Worm (Caenorhabditis elegans) whole organism, L4 larva: ENCODE results near the gene C31E10.5.

Source experiments
- D1046.2 ChIP-seq: fragments of 200-800 bp; sonication (Bioruptor generic); IDR thresholded peaks from 2 replicates; pipeline ENCODE4 v1.3.6; 2022; ENCODE audit warnings: missing genetic modification characterization, missing compliant biosample characterization
- F37D6.2 ChIP-seq: sonication (generic microtip); optimal IDR thresholded peaks from 2 replicates; lab custom pipeline; 2016; ENCODE audit warnings: mild to moderate bottlenecking, missing genetic modification characterization, missing compliant biosample characterization
- F44E2.7 ChIP-seq: fragments of 200-800 bp; sonication (Bioruptor generic); IDR thresholded peaks from 2 replicates; pipeline ENCODE4 v2.1.2; 2022; ENCODE audit warnings: missing genetic modification characterization, missing compliant biosample characterization
- F49E8.2 ChIP-seq: sonication (generic microtip); optimal IDR thresholded peaks from 2 replicates; lab custom pipeline; 2016; ENCODE audit warnings: missing compliant biosample characterization, mild to moderate bottlenecking, missing genetic modification characterization, borderline replicate concordance
- R02D3.7 ChIP-seq: fragments of 150-350 bp; sonication (generic microtip); optimal IDR thresholded peaks from 3 replicates; lab custom pipeline; 2014; ENCODE audit warnings: missing biosample characterization, missing genetic modification characterization
- T20F7.1 ChIP-seq: fragments of 200-800 bp; sonication (Bioruptor generic); optimal IDR thresholded peaks from 2 replicates; lab custom pipeline; 2018; ENCODE audit warnings: mild to moderate bottlenecking, missing genetic modification characterization, missing compliant biosample characterization
- T26A8.4 ChIP-seq: fragments of 200-800 bp; sonication (Bioruptor generic); IDR thresholded peaks from 2 replicates; pipeline ENCODE4 v1.3.6; 2022; ENCODE audit warnings: missing genetic modification characterization, missing compliant biosample characterization
- Y48G9A.11 ChIP-seq: fragments of 200-800 bp; sonication (Bioruptor generic); IDR thresholded peaks from 2 replicates; pipeline ENCODE4 v1.3.6; 2022; ENCODE audit warnings: missing genetic modification reagents, missing genetic modification characterization, missing compliant biosample characterization
- Y5F2A.4 ChIP-seq: fragments of 200-800 bp; sonication (Bioruptor generic); optimal IDR thresholded peaks from 2 replicates; lab custom pipeline; 2018; ENCODE audit warnings: mild to moderate bottlenecking, missing genetic modification characterization, missing compliant biosample characterization
- aha-1 ChIP-seq: fragments of 150-350 bp; peaks from one replicate; lab custom pipeline; 2014; ENCODE audit warnings: missing biosample characterization, missing genetic modification characterization
- aly-2 ChIP-seq: sonication (generic microtip); optimal IDR thresholded peaks from 2 replicates; lab custom pipeline; 2018; ENCODE audit warnings: missing biosample characterization, missing genetic modification characterization
- ama-1 ChIP-seq: fragments of 150-350 bp; optimal IDR thresholded peaks from 2 replicates; lab custom pipeline; 2014; ENCODE audit warnings: inconsistent platforms, mixed read lengths
- attf-4 ChIP-seq: sonication (generic microtip); optimal IDR thresholded peaks from 3 replicates; lab custom pipeline; 2017; ENCODE audit warnings: missing biosample characterization, missing genetic modification characterization
- ceh-32 ChIP-seq: sonication (generic microtip); optimal IDR thresholded peaks from 2 replicates; lab custom pipeline; 2016; ENCODE audit warnings: mild to moderate bottlenecking, missing genetic modification characterization, missing compliant biosample characterization; ENCODE audit not compliant: poor library complexity
- ceh-44 ChIP-seq: fragments of 200-800 bp; sonication (Bioruptor generic); IDR thresholded peaks from 2 replicates; pipeline ENCODE4 v1.3.6; 2022; ENCODE audit warnings: missing genetic modification reagents, missing genetic modification characterization, missing compliant biosample characterization
- cey-2 ChIP-seq: sonication (generic microtip); optimal IDR thresholded peaks from 3 replicates; lab custom pipeline; 2017; ENCODE audit warnings: missing genetic modification characterization, mild to moderate bottlenecking, missing compliant biosample characterization, antibody characterized with exemption, borderline replicate concordance; ENCODE audit not compliant: insufficient read depth
- daf-12 ChIP-seq: fragments of 150-350 bp; optimal IDR thresholded peaks from 2 replicates; lab custom pipeline; 2014; ENCODE audit warnings: missing biosample characterization, missing genetic modification reagents, missing genetic modification characterization
- daf-16 ChIP-seq, 3 experiments: sonication (generic microtip); optimal IDR thresholded peaks; 2 replicates each; lab custom pipeline; 2016 to 2017; ENCODE audit warnings: missing genetic modification characterization in 3 of 3, missing genetic modification reagents in 3 of 3, mild to moderate bottlenecking in 2 of 3, missing compliant biosample characterization in 2 of 3, missing biosample characterization in 1 of 3, moderate library complexity in 1 of 3
- daf-19 ChIP-seq: fragments of 200-800 bp; sonication (Bioruptor generic); conservative IDR thresholded peaks from 2 replicates; pipeline ENCODE4 v1.3.6; 2022; ENCODE audit warnings: missing genetic modification characterization, missing compliant biosample characterization
- daf-8 ChIP-seq: fragments of 200-800 bp; sonication (Bioruptor generic); IDR thresholded peaks from 2 replicates; pipeline ENCODE4 v1.3.6; 2022; ENCODE audit warnings: missing genetic modification characterization, missing compliant biosample characterization
- dmd-8 ChIP-seq: fragments of 200-800 bp; sonication (Bioruptor generic); IDR thresholded peaks from 2 replicates; pipeline ENCODE4 v1.3.6; 2022; ENCODE audit warnings: missing genetic modification characterization, missing compliant biosample characterization
- hif-1 ChIP-seq, 2 experiments: sonication (generic microtip); optimal IDR thresholded peaks; 2 replicates each; lab custom pipeline; 2016 to 2017; ENCODE audit warnings: missing compliant biosample characterization in 2 of 2, missing genetic modification characterization in 2 of 2, missing genetic modification reagents in 2 of 2, missing genotype in 2 of 2, mild to moderate bottlenecking in 1 of 2
- hlh-11 ChIP-seq: fragments of 200-800 bp; sonication (Bioruptor generic); optimal IDR thresholded peaks from 2 replicates; lab custom pipeline; 2018; ENCODE audit warnings: mild to moderate bottlenecking, missing genetic modification characterization, missing compliant biosample characterization
- hlh-30 ChIP-seq: sonication (generic microtip); optimal IDR thresholded peaks from 2 replicates; lab custom pipeline; 2017; ENCODE audit warnings: antibody characterized with exemption, mild to moderate bottlenecking, missing genetic modification characterization, missing compliant biosample characterization; ENCODE audit not compliant: insufficient read depth
- hmg-1.1 ChIP-seq: fragments of 200-800 bp; sonication (Bioruptor generic); IDR thresholded peaks from 2 replicates; pipeline ENCODE4 v1.3.6; 2022; ENCODE audit warnings: missing genetic modification reagents, missing genetic modification characterization, missing compliant biosample characterization
- lin-13 ChIP-seq: fragments of 150-350 bp; optimal IDR thresholded peaks from 2 replicates; lab custom pipeline; 2014; ENCODE audit warnings: missing biosample characterization, missing genetic modification reagents, missing genetic modification characterization
- lin-29 ChIP-seq: fragments of 200-800 bp; sonication (Bioruptor generic); IDR thresholded peaks from 2 replicates; pipeline ENCODE4 v1.3.6; 2022; ENCODE audit warnings: missing genetic modification reagents, missing genetic modification characterization, missing compliant biosample characterization
- lin-38 ChIP-seq: fragments of 200-800 bp; sonication (Bioruptor generic); IDR thresholded peaks from 2 replicates; pipeline ENCODE4 v1.3.6; 2022; ENCODE audit warnings: missing genetic modification reagents, missing genetic modification characterization, missing compliant biosample characterization
- lsy-2 ChIP-seq, 2 experiments: fragments of 150-350 bp in 1 of 2; sonication (generic microtip) in 1 of 2; optimal IDR thresholded peaks; 2 replicates each; lab custom pipeline; 2014 to 2017; ENCODE audit warnings: missing biosample characterization in 2 of 2, missing genetic modification characterization in 2 of 2
- mdl-1 ChIP-seq, 2 experiments: fragments of 150-350 bp in 1 of 2; sonication (generic microtip) in 1 of 2; optimal IDR thresholded peaks; 2 replicates each; lab custom pipeline; 2014 to 2017; ENCODE audit warnings: missing biosample characterization in 2 of 2, missing genetic modification characterization in 2 of 2
- mxl-3 ChIP-seq: fragments of 200-800 bp; sonication (Bioruptor generic); optimal IDR thresholded peaks from 2 replicates; lab custom pipeline; 2018; ENCODE audit warnings: mild to moderate bottlenecking, missing genetic modification characterization, missing compliant biosample characterization
- nhr-11 ChIP-seq: fragments of 150-350 bp; optimal IDR thresholded peaks from 2 replicates; lab custom pipeline; 2014; ENCODE audit warnings: missing biosample characterization, missing genetic modification characterization
- nhr-111 ChIP-seq: fragments of 200-800 bp; sonication (Bioruptor generic); optimal IDR thresholded peaks from 2 replicates; lab custom pipeline; 2018; ENCODE audit warnings: mild to moderate bottlenecking, missing genetic modification characterization, missing compliant biosample characterization
- nhr-25 ChIP-seq: sonication (generic microtip); optimal IDR thresholded peaks from 2 replicates; lab custom pipeline; 2017; ENCODE audit warnings: missing genetic modification characterization, mild to moderate bottlenecking, missing compliant biosample characterization, antibody characterized with exemption, moderate library complexity, borderline replicate concordance; ENCODE audit not compliant: insufficient read depth
- nhr-28 ChIP-seq: fragments of 150-350 bp; optimal IDR thresholded peaks from 2 replicates; lab custom pipeline; 2014; ENCODE audit warnings: missing biosample characterization, missing genetic modification characterization
- nhr-48 ChIP-seq: sonication (generic microtip); optimal IDR thresholded peaks from 2 replicates; lab custom pipeline; 2016; ENCODE audit warnings: mild to moderate bottlenecking, missing genetic modification characterization, missing compliant biosample characterization
- nhr-6 ChIP-seq: fragments of 150-350 bp; optimal IDR thresholded peaks from 2 replicates; lab custom pipeline; 2014; ENCODE audit warnings: missing biosample characterization, missing genetic modification characterization
- nhr-76 ChIP-seq: fragments of 150-350 bp; optimal IDR thresholded peaks from 2 replicates; lab custom pipeline; 2014; ENCODE audit warnings: missing biosample characterization, missing genetic modification characterization
- php-3 ChIP-seq: fragments of 200-800 bp; sonication (Bioruptor generic); IDR thresholded peaks from 2 replicates; pipeline ENCODE4 v1.3.6; 2022; ENCODE audit warnings: missing genetic modification reagents, missing genetic modification characterization, missing compliant biosample characterization
- rbr-2 ChIP-seq: sonication (generic microtip); optimal IDR thresholded peaks from 2 replicates; lab custom pipeline; 2016; ENCODE audit warnings: missing genotype, missing genetic modification characterization, missing compliant biosample characterization
- saeg-2 ChIP-seq: fragments of 200-800 bp; sonication (Bioruptor generic); IDR thresholded peaks from 2 replicates; pipeline ENCODE4 v1.3.6; 2022; ENCODE audit warnings: missing genetic modification reagents, missing genetic modification characterization, missing compliant biosample characterization
- sdz-12 ChIP-seq: fragments of 200-800 bp; sonication (Bioruptor generic); optimal IDR thresholded peaks from 2 replicates; lab custom pipeline; 2018; ENCODE audit warnings: mild to moderate bottlenecking, missing genetic modification characterization, missing compliant biosample characterization
- skn-1 ChIP-seq: fragments of 150-350 bp; optimal IDR thresholded peaks from 2 replicates; lab custom pipeline; 2014; ENCODE audit warnings: missing biosample characterization, missing genetic modification characterization
- snpc-4 ChIP-seq: fragments of 150-350 bp; optimal IDR thresholded peaks from 2 replicates; lab custom pipeline; 2014; ENCODE audit warnings: missing biosample characterization, missing genetic modification characterization
- tag-97 ChIP-seq: fragments of 200-800 bp; sonication (Bioruptor generic); IDR thresholded peaks from 2 replicates; pipeline ENCODE4 v1.3.6; 2022; ENCODE audit warnings: missing genetic modification characterization, missing compliant biosample characterization
- tra-1 ChIP-seq: fragments of 200-800 bp; sonication (Bioruptor generic); IDR thresholded peaks from 2 replicates; pipeline ENCODE4 v1.3.6; 2022; ENCODE audit warnings: missing genetic modification reagents, missing genetic modification characterization, missing compliant biosample characterization
- unc-130 ChIP-seq: sonication (generic microtip); optimal IDR thresholded peaks from 2 replicates; lab custom pipeline; 2016; ENCODE audit warnings: missing genetic modification reagents, missing genetic modification characterization, missing compliant biosample characterization
- unc-62 ChIP-seq, 3 experiments: fragments of 150-350 bp in 1 of 3; sonication (generic microtip); optimal IDR thresholded peaks in 2 of 3; peaks in 1 of 3; 1 replicate in 1 of 3; 2 replicates in 2 of 3; lab custom pipeline; 2014 to 2017; ENCODE audit warnings: missing biosample characterization in 3 of 3, missing genetic modification characterization in 3 of 3, missing genetic modification reagents in 3 of 3, missing genotype in 1 of 3
- zag-1 ChIP-seq: fragments of 150-350 bp; optimal IDR thresholded peaks from 2 replicates; lab custom pipeline; 2014; ENCODE audit warnings: missing biosample characterization, missing genetic modification characterization
- zfp-2 ChIP-seq: sonication (generic microtip); optimal IDR thresholded peaks from 2 replicates; lab custom pipeline; 2016; ENCODE audit warnings: mild to moderate bottlenecking, missing genetic modification characterization, missing compliant biosample characterization
- zip-11 ChIP-seq: fragments of 200-800 bp; sonication (Bioruptor generic); IDR thresholded peaks from 2 replicates; pipeline ENCODE4 v1.3.6; 2022; ENCODE audit warnings: missing genetic modification characterization, missing compliant biosample characterization

Gene C31E10.5

DNA sequence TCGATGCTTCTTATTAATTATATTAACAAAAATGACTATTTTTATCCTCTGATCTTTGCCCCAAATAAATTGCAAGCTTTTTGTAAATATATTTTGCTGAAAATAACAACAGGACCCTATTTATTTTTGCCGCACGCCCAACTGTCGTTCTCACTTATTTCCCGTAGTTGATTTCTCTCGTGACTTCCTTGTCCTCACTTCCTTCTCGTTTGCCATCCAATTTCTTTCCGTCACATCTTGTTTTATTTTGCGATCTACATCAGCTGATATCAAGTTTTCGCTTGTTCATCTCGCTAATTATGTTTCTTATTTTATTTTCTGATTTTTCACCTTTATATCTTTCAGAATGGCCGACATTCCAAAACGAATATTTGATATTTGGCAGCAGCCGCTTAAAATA, 20.3 kb downstream of the C31E10.5 start, which contains the start of gene F48F7.5:
F48F7.5 (plus strand) TSS at position 340 of the 400 bp plus-strand sequence.
- TF ChIP-seq R02D3.7 (no peak), hmg-1.1 (GFP tag; lab: Robert Waterston, UW) (no peak), lin-13 (GFP tag; lab: Kevin White, UChicago) (no peak), unc-62 (GFP tag; optimal IDR thresholded peaks at IDR 0.05 in 1 of 2; lab: Kevin White, UChicago) (no peak), unc-62 (tag; optimal IDR thresholded peaks at IDR 0.05; lab: Kevin White, UChicago) (no peak), saeg-2 (no peak), Y5F2A.4 (GFP tag; lab: Kevin White, UChicago) (no peak), skn-1 (tag; lab: Kevin White, UChicago) (no peak), ceh-44 (GFP tag; lab: Robert Waterston, UW) (no peak), F49E8.2 (tag; lab: Kevin White, UChicago) (no peak), lsy-2 (tag; optimal IDR thresholded peaks at IDR 0.05; lab: Kevin White, UChicago) (peak in 1 of 2 experiments; percentile 48), nhr-25 (tag; lab: Kevin White, UChicago) (no peak), mxl-3 (peak; percentile 58), attf-4 (no peak), Y48G9A.11 (GFP tag; lab: Robert Waterston, UW) (no peak), hlh-30 (peak; percentile 83), T26A8.4 (GFP tag; lab: Robert Waterston, UW) (no peak), daf-16 (GFP tag; optimal IDR thresholded peaks at IDR 0.05; lab: Kevin White, UChicago) (peak in 1 of 2 experiments; percentile 94), daf-16 (tag; optimal IDR thresholded peaks at IDR 0.05; lab: Kevin White, UChicago) (no peak), zip-11 (GFP tag; lab: Robert Waterston, UW) (no peak), zag-1 (tag; lab: Kevin White, UChicago) (no peak), F44E2.7 (no peak), aly-2 (tag; lab: Kevin White, UChicago) (no peak), hlh-11 (tag; lab: Kevin White, UChicago) (peak; percentile 80), dmd-8 (no peak), nhr-11 (tag; lab: Kevin White, UChicago) (peak; percentile 53), daf-8 (GFP tag; lab: Robert Waterston, UW) (no peak), nhr-28 (tag; lab: Kevin White, UChicago) (peak; percentile 79), tag-97 (GFP tag; lab: Robert Waterston, UW) (no peak), sdz-12 (no peak), ceh-32 (no peak), php-3 (GFP tag; lab: Robert Waterston, UW) (no peak), nhr-6 (tag; lab: Kevin White, UChicago) (no peak), lin-29 (GFP tag; lab: Robert Waterston, UW) (no peak), zfp-2 (no peak), hif-1 (tag; optimal IDR thresholded peaks at IDR 0.05; lab: Kevin White, UChicago) (peak in 1 of 2 experiments; percentile 15), tra-1 (GFP tag; lab: Robert Waterston, UW) (0 out of 2 replicates have a peak, but pooled peaks have one; percentile 30), mdl-1 (tag; optimal IDR thresholded peaks at IDR 0.05; lab: Kevin White, UChicago) (peak in 1 of 2 experiments; percentile 79), aha-1 (tag; lab: Kevin White, UChicago) (peak; percentile 97), rbr-2 (tag; lab: Kevin White, UChicago) (no peak), snpc-4 (tag; lab: Kevin White, UChicago) (no peak), T20F7.1 (GFP tag; lab: Kevin White, UChicago) (no peak), F37D6.2 (tag; lab: Kevin White, UChicago) (no peak), daf-12 (tag; lab: Kevin White, UChicago) (no peak), lin-38 (GFP tag; lab: Robert Waterston, UW) (no peak), cey-2 (tag; lab: Kevin White, UChicago) (no peak), ama-1 (lab: Kevin White, UChicago) (no peak), unc-130 (no peak), daf-19 (GFP tag; lab: Robert Waterston, UW) (no peak), D1046.2 (GFP tag; lab: Robert Waterston, UW) (no peak), nhr-111 (GFP tag; lab: Kevin White, UChicago) (no peak), nhr-76 (tag; lab: Kevin White, UChicago) (no peak), nhr-48 (tag; lab: Kevin White, UChicago) (no peak)
